Fruit fly (Drosophila melanogaster) Kc167 (cell line): ENCODE measurements around the gene eIF1.
A peak's percentile ranks its signal among the peaks of the same experiment; 100 is the strongest.

Source experiments
- Myc ChIP-seq: fragments of >200 bp; optimal IDR thresholded peaks from 2 replicates; lab custom pipeline; 2017; ENCODE audit warnings: missing external identifiers
- Sin3A ChIP-seq: fragments of >200 bp; optimal IDR thresholded peaks from 2 replicates; lab custom pipeline; 2018; ENCODE audit warnings: missing external identifiers
- h ChIP-seq: fragments of >200 bp; optimal IDR thresholded peaks from 3 replicates; lab custom pipeline; 2018; ENCODE audit warnings: missing external identifiers
- insv ChIP-seq: fragments of >200 bp; optimal IDR thresholded peaks from 3 replicates; lab custom pipeline; 2018; ENCODE audit warnings: missing external identifiers
- psq ChIP-seq: fragments of >200 bp; optimal IDR thresholded peaks from 2 replicates; lab custom pipeline; 2017; ENCODE audit warnings: missing external identifiers
- ttk ChIP-seq: sonication (Bioruptor generic); optimal IDR thresholded peaks from 2 replicates; lab custom pipeline; 2017; ENCODE audit warnings: missing external identifiers

Gene eIF1

dm6 chr3L:3222643-3223389 is at the start of gene eIF1, which contains the start of gene RpL28:
TSS of gene eIF1 (plus strand) at chr3L:3223341.
TSS of gene RpL28 (minus strand) at chr3L:3222960.
- no peak for TF ChIP-seq ttk (lab: Kevin White, UChicago)
- TF ChIP-seq Sin3A (lab: Kevin White, UChicago), result no peak
- no peak for TF ChIP-seq Myc (lab: Kevin White, UChicago)
- no peak for TF ChIP-seq h (lab: Kevin White, UChicago)
- TF ChIP-seq insv (lab: Kevin White, UChicago), result no peak
- TF ChIP-seq psq (lab: Kevin White, UChicago), result no peak

- TF ChIP-seq Sin3A (lab: Kevin White, UChicago) (no peak), Myc (lab: Kevin White, UChicago) (no peak), psq (lab: Kevin White, UChicago) (no peak), h (lab: Kevin White, UChicago) (no peak), ttk (lab: Kevin White, UChicago) (no peak), insv (lab: Kevin White, UChicago) (no peak)
Measured at dm6 chr3L:3177872-3178271, 45.3 kb upstream of the eIF1 start.

- TF ChIP-seq Myc (lab: Kevin White, UChicago) (no peak), ttk (lab: Kevin White, UChicago) (no peak), Sin3A (lab: Kevin White, UChicago) (no peak), h (lab: Kevin White, UChicago) (no peak), psq (lab: Kevin White, UChicago) (no peak), insv (lab: Kevin White, UChicago) (no peak)
Measured at dm6 chr3L:3178530-3179096, 44.5 kb upstream of the eIF1 start, which contains the start of the genes MnM and Girdin. TSS of gene MnM (minus strand) at chr3L:3178580. TSS of gene Girdin (plus strand) at chr3L:3178930.

dm6 chr3L:3179474-3179873 is 43.7 kb upstream of the eIF1 start:
- TF ChIP-seq h (lab: Kevin White, UChicago), result no peak
- no peak for TF ChIP-seq insv (lab: Kevin White, UChicago)
- no peak for TF ChIP-seq psq (lab: Kevin White, UChicago)
- TF ChIP-seq Myc (lab: Kevin White, UChicago), result no peak
- TF ChIP-seq Sin3A (lab: Kevin White, UChicago), result no peak
- no peak for TF ChIP-seq ttk (lab: Kevin White, UChicago)

- TF ChIP-seq insv (lab: Kevin White, UChicago) (no peak), psq (lab: Kevin White, UChicago) (no peak), h (lab: Kevin White, UChicago) (no peak), Sin3A (lab: Kevin White, UChicago) (no peak), ttk (lab: Kevin White, UChicago) (no peak), Myc (lab: Kevin White, UChicago) (no peak)
Measured at dm6 chr3L:3184104-3184503, 39.0 kb upstream of the eIF1 start, which contains the start of gene CG42494. TSS of gene CG42494 (plus strand) at chr3L:3184404.

DNA sequence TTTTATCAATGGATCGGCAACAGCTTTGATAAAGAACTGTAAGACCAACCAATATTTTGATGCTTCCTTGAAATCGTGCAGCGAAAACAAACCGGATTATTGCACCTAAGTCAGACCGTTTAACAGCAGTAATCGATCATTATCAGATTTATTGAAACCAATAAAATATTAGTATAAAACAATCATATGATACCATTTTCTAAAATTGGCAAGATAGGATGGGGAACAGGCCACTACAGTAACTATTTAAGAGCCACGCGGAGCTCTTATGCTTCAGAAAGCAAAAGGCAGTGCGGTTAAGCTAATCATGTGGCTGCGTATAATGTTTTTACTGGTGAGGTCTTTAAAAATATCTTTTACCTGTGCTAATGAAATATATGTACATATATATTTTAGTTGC is 36.8 kb upstream of the eIF1 start, which contains the start of gene CG32284:
Gene CG32284 (plus strand): TSS at position 301 of the 400 bp plus-strand sequence.
- TF ChIP-seq Sin3A (lab: Kevin White, UChicago), result no peak
- no peak for TF ChIP-seq Myc (lab: Kevin White, UChicago)
- TF ChIP-seq ttk (lab: Kevin White, UChicago), result no peak
- TF ChIP-seq insv (lab: Kevin White, UChicago), result no peak
- no peak for TF ChIP-seq psq (lab: Kevin White, UChicago)
- no peak for TF ChIP-seq h (lab: Kevin White, UChicago)

DNA sequence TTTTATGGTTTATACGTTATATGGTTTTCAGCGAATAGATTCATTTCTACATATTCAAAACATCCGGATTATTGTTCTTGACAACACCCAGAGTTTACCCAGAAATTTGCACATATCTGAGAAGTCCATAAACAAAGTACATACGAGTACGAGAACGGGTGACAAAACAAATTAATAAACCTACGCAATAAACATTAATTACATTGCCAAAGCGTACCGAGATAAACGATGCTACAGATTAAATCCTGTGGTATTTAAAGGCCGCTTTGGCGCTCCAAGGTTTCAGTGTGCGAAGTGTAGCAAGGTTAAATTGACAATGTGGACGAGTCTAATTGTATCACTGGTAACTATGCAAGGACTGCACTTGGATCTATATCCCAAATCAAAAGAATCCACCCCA is 35.9 kb upstream of the eIF1 start, which contains the start of gene CG14957:
Gene CG14957 (plus strand): TSS at position 301 of the 400 bp plus-strand sequence.
- TF ChIP-seq psq (lab: Kevin White, UChicago), result no peak
- TF ChIP-seq Sin3A (lab: Kevin White, UChicago), result no peak
- TF ChIP-seq insv (lab: Kevin White, UChicago), result no peak
- no peak for TF ChIP-seq Myc (lab: Kevin White, UChicago)
- no peak for TF ChIP-seq ttk (lab: Kevin White, UChicago)
- no peak for TF ChIP-seq h (lab: Kevin White, UChicago)

DNA sequence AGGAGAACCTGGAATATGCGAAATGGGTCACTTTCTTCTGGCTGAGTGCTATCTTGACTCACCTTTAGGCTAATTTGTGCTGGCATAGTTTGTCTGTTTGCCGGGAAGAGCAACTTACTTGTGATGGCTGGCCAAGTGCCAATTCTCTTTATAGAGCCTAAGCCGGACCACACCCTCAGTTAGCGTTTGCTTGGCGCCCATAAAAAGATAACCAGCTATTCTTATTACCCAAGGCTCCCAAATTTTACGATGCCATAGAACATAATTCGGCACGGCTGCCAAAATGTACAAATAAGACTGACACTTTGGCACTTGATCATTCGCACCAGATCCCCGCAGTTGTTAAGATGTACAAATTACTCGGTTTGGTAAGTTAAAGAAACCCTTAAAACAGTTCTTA is 33.5 kb upstream of the eIF1 start, which contains the start of the genes CG42525 and CG14958:
Gene CG42525 (minus strand): TSS at position 101 of the 400 bp plus-strand sequence.
Gene CG14958 (plus strand): TSS at position 332 of the 400 bp plus-strand sequence.
- TF ChIP-seq insv (lab: Kevin White, UChicago) (no peak), psq (lab: Kevin White, UChicago) (no peak)

- TF ChIP-seq insv (lab: Kevin White, UChicago) (no peak), psq (lab: Kevin White, UChicago) (no peak), h (lab: Kevin White, UChicago) (no peak), Sin3A (lab: Kevin White, UChicago) (no peak), ttk (lab: Kevin White, UChicago) (no peak), Myc (lab: Kevin White, UChicago) (no peak)
Measured at dm6 chr3L:3192333-3192894, 30.7 kb upstream of the eIF1 start, which contains the start of gene CG14965. TSS of gene CG14965 (minus strand) at chr3L:3192491.

DNA sequence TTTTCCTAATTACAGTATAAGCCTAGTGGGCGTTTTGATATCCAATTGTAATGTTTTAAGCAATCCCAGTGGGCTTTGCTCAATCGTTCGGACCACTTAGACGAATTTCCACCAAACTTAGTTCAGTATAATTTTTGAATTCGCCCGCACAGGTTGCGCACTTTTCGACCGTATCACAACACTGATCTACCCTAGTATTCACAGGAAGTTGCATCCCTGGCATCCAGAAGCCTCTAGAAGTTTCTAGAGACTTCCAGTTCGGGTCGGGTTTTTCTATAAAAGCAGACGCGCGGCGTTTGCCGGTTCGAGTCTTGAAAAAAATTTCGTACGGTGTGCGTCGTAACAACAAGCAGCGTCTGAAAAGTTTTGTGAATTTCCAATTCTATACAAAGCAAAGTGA is 30.2 kb upstream of the eIF1 start, which contains the start of gene Hsp83:
Gene Hsp83 (plus strand): TSS at position 58 of the 400 bp plus-strand sequence.
- TF ChIP-seq psq (lab: Kevin White, UChicago), result no peak
- peak; percentile 70 for TF ChIP-seq insv (lab: Kevin White, UChicago)

- TF ChIP-seq Myc (lab: Kevin White, UChicago), result no peak
- no peak for TF ChIP-seq psq (lab: Kevin White, UChicago)
- TF ChIP-seq insv (lab: Kevin White, UChicago), result no peak
- no peak for TF ChIP-seq Sin3A (lab: Kevin White, UChicago)
- no peak for TF ChIP-seq h (lab: Kevin White, UChicago)
- TF ChIP-seq ttk (lab: Kevin White, UChicago), result no peak
Measured at dm6 chr3L:3194059-3194458, 29.1 kb upstream of the eIF1 start.
